Fruit fly (Drosophila melanogaster) whole organism, embryonic: Measurements from ENCODE around the gene CG11839.

Source experiments
- Awh ChIP-seq: fragments of 200-800 bp; sonication (Bioruptor generic); IDR thresholded peaks from 2 replicates; pipeline ENCODE4, ENCODE4 v1.3.6; 2022; ENCODE audit warnings: missing biosample characterization, missing genetic modification characterization
- C15 ChIP-seq: fragments of 200-800 bp; sonication (Bioruptor generic); IDR thresholded peaks from 3 replicates; pipeline ENCODE4 v1.3.6; 2022; ENCODE audit warnings: missing biosample characterization, missing genetic modification characterization
- CG10209 ChIP-seq: fragments of 200-800 bp; sonication (Bioruptor generic); optimal IDR thresholded peaks from 3 replicates; lab custom pipeline; 2017; ENCODE audit warnings: missing biosample characterization, mild to moderate bottlenecking, missing genetic modification characterization, missing genetic modification reagents
- CG10366 ChIP-seq: fragments of 200-800 bp; sonication (Bioruptor generic); IDR thresholded peaks from 2 replicates; pipeline ENCODE4 v1.3.6; 2022; ENCODE audit warnings: missing biosample characterization, missing genetic modification characterization
- CG10543 ChIP-seq: fragments of 200-800 bp; sonication (Bioruptor generic); optimal IDR thresholded peaks from 3 replicates; lab custom pipeline; 2017; ENCODE audit warnings: missing biosample characterization, mild to moderate bottlenecking, missing genetic modification characterization, moderate library complexity
- CG10565 ChIP-seq: fragments of 200-800 bp; sonication (Bioruptor generic); optimal IDR thresholded peaks from 3 replicates; lab custom pipeline; 2016; ENCODE audit warnings: missing biosample characterization, mild to moderate bottlenecking, missing genetic modification characterization
- CG10959 ChIP-seq: fragments of 200-800 bp; sonication (Bioruptor generic); IDR thresholded peaks from 2 replicates; pipeline ENCODE4 v1.3.6; 2022; ENCODE audit warnings: missing biosample characterization, missing genetic modification characterization
- CG12769 ChIP-seq: fragments of 200-800 bp; sonication (Bioruptor generic); optimal IDR thresholded peaks from 2 replicates; lab custom pipeline; 2019; ENCODE audit warnings: missing biosample characterization, mild to moderate bottlenecking, missing genetic modification characterization, moderate library complexity
- CG13123 ChIP-seq: fragments of 200-800 bp; sonication (Bioruptor generic); optimal IDR thresholded peaks from 2 replicates; lab custom pipeline; 2016; ENCODE audit warnings: missing biosample characterization, missing genetic modification characterization
- CG14441 ChIP-seq: fragments of 200-800 bp; sonication (Bioruptor generic); IDR thresholded peaks from 2 replicates; pipeline ENCODE4 v1.3.6; 2022; ENCODE audit warnings: missing biosample characterization, missing genetic modification characterization
- CG14710 ChIP-seq: fragments of 200-800 bp; sonication (Bioruptor generic); optimal IDR thresholded peaks from 3 replicates; lab custom pipeline; 2019; ENCODE audit warnings: missing biosample characterization, mild to moderate bottlenecking, missing genetic modification characterization, moderate library complexity
- CG1603 ChIP-seq: fragments of 200-800 bp; sonication (Bioruptor generic); optimal IDR thresholded peaks from 2 replicates; lab custom pipeline; 2019; ENCODE audit warnings: missing biosample characterization, mild to moderate bottlenecking, missing genetic modification characterization, moderate library complexity
- CG16779 ChIP-seq: fragments of 200-800 bp; sonication (Bioruptor generic); IDR thresholded peaks from 2 replicates; pipeline ENCODE4 v1.3.6; 2022; ENCODE audit warnings: missing biosample characterization, missing genetic modification characterization
- CG17568 ChIP-seq: fragments of 200-800 bp; sonication (Bioruptor generic); optimal IDR thresholded peaks from 2 replicates; lab custom pipeline; 2018; ENCODE audit warnings: missing biosample characterization, mild to moderate bottlenecking, missing genetic modification characterization, moderate library complexity
- CG17912 ChIP-seq: fragments of 200-800 bp; sonication (Bioruptor generic); optimal IDR thresholded peaks from 2 replicates; lab custom pipeline; 2018; ENCODE audit warnings: missing biosample characterization, mild to moderate bottlenecking, missing genetic modification characterization
- CG18476 ChIP-seq: fragments of 200-800 bp; sonication (Bioruptor generic); optimal IDR thresholded peaks from 2 replicates; lab custom pipeline; 2016; ENCODE audit warnings: missing biosample characterization, mild to moderate bottlenecking, missing genetic modification characterization
- CG2875 ChIP-seq: fragments of 200-800 bp; sonication (Bioruptor generic); optimal IDR thresholded peaks from 2 replicates; lab custom pipeline; 2017; ENCODE audit warnings: missing biosample characterization, mild to moderate bottlenecking, missing genetic modification characterization, missing genetic modification reagents
- CG30431 ChIP-seq: fragments of 200-800 bp; sonication (Bioruptor generic); optimal IDR thresholded peaks from 2 replicates; lab custom pipeline; 2017; ENCODE audit warnings: missing biosample characterization, missing genetic modification characterization
- CG3065 ChIP-seq: fragments of 200-800 bp; sonication (Bioruptor generic); optimal IDR thresholded peaks from 2 replicates; lab custom pipeline; 2016; ENCODE audit warnings: missing biosample characterization, missing genetic modification characterization
- CG4282 ChIP-seq: fragments of 200-800 bp; sonication (Bioruptor generic); optimal IDR thresholded peaks from 2 replicates; lab custom pipeline; 2016; ENCODE audit warnings: missing biosample characterization, missing genetic modification characterization
- CG9932 ChIP-seq: fragments of 200-800 bp; sonication (Bioruptor generic); IDR thresholded peaks from 2 replicates; pipeline ENCODE4 v1.3.6; 2022; ENCODE audit warnings: missing biosample characterization, missing genetic modification characterization
- Chrac-16 ChIP-seq: fragments of 200-800 bp; sonication (Bioruptor generic); optimal IDR thresholded peaks from 3 replicates; lab custom pipeline; 2016; ENCODE audit warnings: missing biosample characterization, missing genetic modification characterization
- Deaf1 ChIP-seq: fragments of 200-800 bp; optimal IDR thresholded peaks from 3 replicates; lab custom pipeline; 2019; ENCODE audit warnings: missing biosample characterization, mild to moderate bottlenecking, missing genetic modification characterization, moderate library complexity
- HLH3B ChIP-seq: fragments of 200-800 bp; sonication (Bioruptor generic); IDR thresholded peaks from 2 replicates; pipeline ENCODE4 v1.3.6; 2022; ENCODE audit warnings: missing biosample characterization, missing genetic modification characterization
- HLH4C ChIP-seq: fragments of 200-800 bp; sonication (Bioruptor generic); IDR thresholded peaks from 3 replicates; pipeline ENCODE4 v1.3.6; 2022; ENCODE audit warnings: missing biosample characterization, missing genetic modification characterization; ENCODE audit not compliant: partially characterized antibody
- Hey ChIP-seq: fragments of 200-800 bp; sonication (Bioruptor generic); optimal IDR thresholded peaks from 3 replicates; lab custom pipeline; 2018; ENCODE audit warnings: missing biosample characterization, mild to moderate bottlenecking, missing genetic modification characterization
- Hmx ChIP-seq: fragments of 200-800 bp; sonication (Bioruptor generic); optimal IDR thresholded peaks from 2 replicates; lab custom pipeline; 2016; ENCODE audit warnings: missing biosample characterization, missing genetic modification characterization
- Hsf ChIP-seq: fragments of 200-800 bp; sonication (Bioruptor generic); optimal IDR thresholded peaks from 3 replicates; lab custom pipeline; 2016; ENCODE audit warnings: missing biosample characterization, missing genetic modification characterization
- PHDP ChIP-seq: fragments of 200-800 bp; sonication (Bioruptor generic); optimal IDR thresholded peaks from 3 replicates; lab custom pipeline; 2018; ENCODE audit warnings: missing biosample characterization, mild to moderate bottlenecking, missing genetic modification characterization, moderate library complexity
- Ptx1 ChIP-seq: fragments of 200-800 bp; sonication (Bioruptor generic); IDR thresholded peaks from 2 replicates; pipeline ENCODE4 v1.3.6; 2022; ENCODE audit warnings: missing biosample characterization, missing genetic modification characterization
- Sox100B ChIP-seq: fragments of 200-800 bp; sonication (Bioruptor generic); optimal IDR thresholded peaks from 3 replicates; lab custom pipeline; 2018; ENCODE audit warnings: missing biosample characterization, mild to moderate bottlenecking, missing genetic modification characterization
- Spps ChIP-seq: fragments of 200-800 bp; sonication (Bioruptor generic); optimal IDR thresholded peaks from 2 replicates; lab custom pipeline; 2018; ENCODE audit warnings: missing biosample characterization, mild to moderate bottlenecking, missing genetic modification characterization
- Sry-β ChIP-seq: fragments of 200-800 bp; sonication (Bioruptor generic); optimal IDR thresholded peaks from 2 replicates; lab custom pipeline; 2018; ENCODE audit warnings: missing biosample characterization, mild to moderate bottlenecking, missing genetic modification characterization, moderate library complexity
- Taf1 ChIP-seq: fragments of 200-800 bp; sonication (Bioruptor generic); IDR thresholded peaks from 2 replicates; pipeline ENCODE4 v1.3.6; 2022; ENCODE audit warnings: missing biosample characterization, missing genetic modification characterization
- ab ChIP-seq: fragments of 200-800 bp; sonication (Bioruptor generic); optimal IDR thresholded peaks from 2 replicates; lab custom pipeline; 2016; ENCODE audit warnings: missing biosample characterization, missing genetic modification characterization
- crc ChIP-seq: fragments of 200-800 bp; sonication (Bioruptor generic); optimal IDR thresholded peaks from 2 replicates; lab custom pipeline; 2016; ENCODE audit warnings: missing biosample characterization, missing genetic modification characterization
- fd102C ChIP-seq: fragments of 200-800 bp; sonication (Bioruptor generic); optimal IDR thresholded peaks from 2 replicates; lab custom pipeline; 2018; ENCODE audit warnings: missing biosample characterization, mild to moderate bottlenecking, missing genetic modification characterization, moderate library complexity
- gcm ChIP-seq: fragments of 200-800 bp; sonication (Bioruptor generic); optimal IDR thresholded peaks from 2 replicates; lab custom pipeline; 2019; ENCODE audit warnings: missing biosample characterization, mild to moderate bottlenecking, missing genetic modification characterization, moderate library complexity
- gem ChIP-seq: fragments of 200-800 bp; sonication (Bioruptor generic); optimal IDR thresholded peaks from 2 replicates; lab custom pipeline; 2019; ENCODE audit warnings: missing biosample characterization, mild to moderate bottlenecking, missing genetic modification characterization, moderate library complexity
- grau ChIP-seq: fragments of 200-800 bp; optimal IDR thresholded peaks from 3 replicates; lab custom pipeline; 2019; ENCODE audit warnings: missing biosample characterization, mild to moderate bottlenecking, missing genetic modification characterization, moderate library complexity
- grn ChIP-seq: fragments of 200-800 bp; sonication (Bioruptor generic); optimal IDR thresholded peaks from 3 replicates; lab custom pipeline; 2017; ENCODE audit warnings: missing biosample characterization, missing genetic modification characterization
- knrl ChIP-seq: fragments of 200-800 bp; sonication (Bioruptor generic); IDR thresholded peaks from 3 replicates; pipeline ENCODE4 v1.3.6; 2022; ENCODE audit warnings: missing biosample characterization, missing genetic modification characterization; ENCODE audit not compliant: partially characterized antibody
- pfk ChIP-seq: fragments of 200-800 bp; sonication (Bioruptor generic); optimal IDR thresholded peaks from 2 replicates; lab custom pipeline; 2018; ENCODE audit warnings: missing biosample characterization, mild to moderate bottlenecking, missing genetic modification characterization, moderate library complexity
- phol ChIP-seq: fragments of 200-800 bp; sonication (Bioruptor generic); optimal IDR thresholded peaks from 3 replicates; lab custom pipeline; 2018; ENCODE audit warnings: missing biosample characterization, mild to moderate bottlenecking, missing genetic modification characterization, moderate library complexity
- sc ChIP-seq, 3 experiments: fragments of >200 bp in 2 of 3; fragments of 200-800 bp in 1 of 3; sonication (Bioruptor generic) in 1 of 3; optimal IDR thresholded peaks; 2 replicates in 2 of 3; 3 replicates in 1 of 3; lab custom pipeline; 2017; ENCODE audit warnings: mild to moderate bottlenecking in 1 of 3, missing biosample characterization in 1 of 3, missing genetic modification characterization in 1 of 3, missing genetic modification reagents in 1 of 3
- schlank ChIP-seq: fragments of 200-800 bp; sonication (Bioruptor generic); optimal IDR thresholded peaks from 2 replicates; lab custom pipeline; 2018; ENCODE audit warnings: missing biosample characterization, mild to moderate bottlenecking, missing genetic modification characterization
- slp2 ChIP-seq: fragments of 200-800 bp; sonication (Bioruptor generic); optimal IDR thresholded peaks from 2 replicates; lab custom pipeline; 2016; ENCODE audit warnings: missing biosample characterization, missing genetic modification characterization
- sna ChIP-seq: fragments of 200-800 bp; sonication (Bioruptor generic); IDR thresholded peaks from 2 replicates; pipeline ENCODE4 v1.3.6; 2022; ENCODE audit warnings: missing biosample characterization, missing genetic modification characterization; ENCODE audit not compliant: partially characterized antibody
- unpg ChIP-seq: fragments of 200-800 bp; sonication (Bioruptor generic); optimal IDR thresholded peaks from 3 replicates; lab custom pipeline; 2018; ENCODE audit warnings: missing biosample characterization, mild to moderate bottlenecking, missing genetic modification characterization, moderate library complexity
- wek ChIP-seq: fragments of 200-800 bp; sonication (Bioruptor generic); optimal IDR thresholded peaks from 3 replicates; lab custom pipeline; 2018; ENCODE audit warnings: missing biosample characterization, mild to moderate bottlenecking, missing genetic modification characterization, moderate library complexity

Gene CG11839

dm6 chr3R:25069569-25069968 lies at the start of gene CG11839, which contains the start of gene Stt3B (continued):
- peak; percentile 82 for TF ChIP-seq phol (tag; lab: Kevin White, UChicago)
- TF ChIP-seq wek (GFP tag; lab: Kevin White, UChicago), result no peak
- no peak for TF ChIP-seq CG10543
- no peak for TF ChIP-seq fd102C
- peak; percentile 79 for TF ChIP-seq CG14441 (GFP tag; lab: Robert Waterston, UW)
- peak; percentile 73 for TF ChIP-seq grau (tag; lab: Kevin White, UChicago)
- TF ChIP-seq CG13123 (GFP tag; lab: Kevin White, UChicago), result no peak
- TF ChIP-seq Taf1, result peak; percentile 65; the same call in 1 of the 2 replicates
- peak; percentile 75 for TF ChIP-seq Chrac-16 (GFP tag; lab: Kevin White, UChicago)
- TF ChIP-seq slp2, result peak; percentile 54
- TF ChIP-seq CG17912 (GFP tag; lab: Kevin White, UChicago), result peak; percentile 1
- peak; percentile 76 for TF ChIP-seq pfk (GFP tag; lab: Kevin White, UChicago)
- TF ChIP-seq Awh (GFP tag; lab: Robert Waterston, UW), result no peak
- peak; percentile 67 for TF ChIP-seq CG4282 (GFP tag; lab: Kevin White, UChicago)
- no peak for TF ChIP-seq CG10209 (GFP tag; lab: Kevin White, UChicago)
- TF ChIP-seq CG10959, result no peak
- peak; percentile 6 for TF ChIP-seq Hmx (GFP tag; lab: Kevin White, UChicago)
- TF ChIP-seq Sry-β (GFP tag; lab: Kevin White, UChicago), result peak; percentile 31
- TF ChIP-seq gem (tag; lab: Kevin White, UChicago), result no peak
- peak; percentile 93 for TF ChIP-seq CG1603 (tag; lab: Kevin White, UChicago)
- TF ChIP-seq Spps, result peak; percentile 45
- peak; percentile 85 for TF ChIP-seq CG14710
- TF ChIP-seq sc (optimal IDR thresholded peaks at IDR 0.05; lab: Kevin White, UChicago), result no peak
- no peak for TF ChIP-seq sc (GFP tag; optimal IDR thresholded peaks at IDR 0.05; lab: Kevin White, UChicago)
- no peak for TF ChIP-seq CG10565 (GFP tag; lab: Kevin White, UChicago)
- TF ChIP-seq crc, result peak; percentile 74
- TF ChIP-seq CG2875, result no peak
- no peak for TF ChIP-seq CG3065 (GFP tag; lab: Kevin White, UChicago)
- TF ChIP-seq CG30431, result no peak
- TF ChIP-seq gcm (GFP tag; lab: Kevin White, UChicago), result no peak
- no peak for TF ChIP-seq ab (GFP tag; lab: Kevin White, UChicago)
- peak; percentile 18 for TF ChIP-seq schlank (tag; lab: Kevin White, UChicago)
- TF ChIP-seq CG10366 (GFP tag; lab: Robert Waterston, UW), result no peak
- no peak for TF ChIP-seq Hey
- peak; percentile 82 for TF ChIP-seq Hsf (GFP tag; lab: Kevin White, UChicago)
- peak; percentile 56; the same call in 1 of the 2 replicates for TF ChIP-seq HLH3B (GFP tag; lab: Robert Waterston, UW)
- no peak for TF ChIP-seq CG17568 (GFP tag; lab: Kevin White, UChicago)
- peak; percentile 96 for TF ChIP-seq knrl (GFP tag; lab: Robert Waterston, UW)
- no peak for TF ChIP-seq C15 (GFP tag; lab: Robert Waterston, UW)
- no peak; the same call in 1 of the 2 replicates for TF ChIP-seq Ptx1 (GFP tag; lab: Robert Waterston, UW)
- no peak for TF ChIP-seq CG12769 (tag; lab: Kevin White, UChicago)
- no peak for TF ChIP-seq grn
- no peak for TF ChIP-seq CG16779
- no peak for TF ChIP-seq Deaf1 (tag; lab: Kevin White, UChicago)
- TF ChIP-seq CG18476 (GFP tag; lab: Kevin White, UChicago), result peak; percentile 56
- no peak for TF ChIP-seq unpg (GFP tag; lab: Kevin White, UChicago)
- peak; percentile 83 for TF ChIP-seq HLH4C
- TF ChIP-seq sna (GFP tag; lab: Robert Waterston, UW), result peak; percentile 93
- TF ChIP-seq PHDP, result peak; percentile 59
- peak; percentile 87 for TF ChIP-seq CG9932 (GFP tag; lab: Robert Waterston, UW)
- peak; percentile 49 for TF ChIP-seq Sox100B
